Fruit fly (Drosophila melanogaster) whole organism, embryonic: ENCODE measurements around the gene ps.

Experiments
- Atf3 ChIP-seq: fragments of 200-800 bp; sonication (Bioruptor generic); optimal IDR thresholded peaks from 3 replicates; lab custom pipeline; 2016; ENCODE audit warnings: missing biosample characterization, missing genetic modification characterization
- CG10979 ChIP-seq: fragments of 200-800 bp; sonication (Bioruptor generic); optimal IDR thresholded peaks from 2 replicates; lab custom pipeline; 2018; ENCODE audit warnings: missing biosample characterization, mild to moderate bottlenecking, missing genetic modification characterization, moderate library complexity
- CG14710 ChIP-seq: fragments of 200-800 bp; sonication (Bioruptor generic); optimal IDR thresholded peaks from 3 replicates; lab custom pipeline; 2019; ENCODE audit warnings: missing biosample characterization, mild to moderate bottlenecking, missing genetic modification characterization, moderate library complexity
- CG15696 ChIP-seq: fragments of 200-800 bp; sonication (Bioruptor generic); optimal IDR thresholded peaks from 2 replicates; lab custom pipeline; 2019; ENCODE audit warnings: missing biosample characterization, mild to moderate bottlenecking, missing genetic modification characterization, moderate library complexity
- CG1792 ChIP-seq: fragments of 200-800 bp; sonication (Bioruptor generic); optimal IDR thresholded peaks from 2 replicates; lab custom pipeline; 2016; ENCODE audit warnings: missing biosample characterization, missing genetic modification characterization
- CG30431 ChIP-seq: fragments of 200-800 bp; sonication (Bioruptor generic); optimal IDR thresholded peaks from 2 replicates; lab custom pipeline; 2017; ENCODE audit warnings: missing biosample characterization, missing genetic modification characterization
- CG31224 ChIP-seq: fragments of 200-800 bp; sonication (Bioruptor generic); IDR thresholded peaks from 2 replicates; pipeline ENCODE4 v1.3.6; 2022; ENCODE audit warnings: missing biosample characterization, missing genetic modification characterization
- CG32772 ChIP-seq: fragments of 200-800 bp; sonication (Bioruptor generic); IDR thresholded peaks from 2 replicates; pipeline ENCODE4 v1.3.6; 2022; ENCODE audit warnings: missing biosample characterization, missing genetic modification characterization
- CG34376 ChIP-seq: fragments of 200-800 bp; sonication (Bioruptor generic); optimal IDR thresholded peaks from 2 replicates; lab custom pipeline; 2018; ENCODE audit warnings: missing biosample characterization, mild to moderate bottlenecking, missing genetic modification characterization
- CG4282 ChIP-seq: fragments of 200-800 bp; sonication (Bioruptor generic); optimal IDR thresholded peaks from 2 replicates; lab custom pipeline; 2016; ENCODE audit warnings: missing biosample characterization, missing genetic modification characterization
- CG6683 ChIP-seq: fragments of 200-800 bp; sonication (Bioruptor generic); optimal IDR thresholded peaks from 2 replicates; lab custom pipeline; 2017; ENCODE audit warnings: missing biosample characterization, mild to moderate bottlenecking, missing genetic modification characterization, missing genetic modification reagents
- CG6689 ChIP-seq: fragments of 200-800 bp; sonication (Bioruptor generic); IDR thresholded peaks from 2 replicates; pipeline ENCODE4 v1.3.6; 2022; ENCODE audit warnings: missing biosample characterization, missing genetic modification characterization
- CoRest ChIP-seq: fragments of 200-800 bp; sonication (Bioruptor generic); optimal IDR thresholded peaks from 3 replicates; lab custom pipeline; 2018; ENCODE audit warnings: missing biosample characterization, mild to moderate bottlenecking, missing genetic modification characterization, moderate library complexity
- Deaf1 ChIP-seq: fragments of 200-800 bp; optimal IDR thresholded peaks from 3 replicates; lab custom pipeline; 2019; ENCODE audit warnings: missing biosample characterization, mild to moderate bottlenecking, missing genetic modification characterization, moderate library complexity
- Dip3 ChIP-seq: fragments of 200-800 bp; sonication (Bioruptor generic); optimal IDR thresholded peaks from 3 replicates; lab custom pipeline; 2016; ENCODE audit warnings: missing biosample characterization, missing genetic modification characterization
- Doc3 ChIP-seq: fragments of 200-800 bp; sonication (Bioruptor generic); IDR thresholded peaks from 3 replicates; pipeline ENCODE4 v1.3.6; 2022; ENCODE audit warnings: missing biosample characterization, missing genetic modification characterization; ENCODE audit not compliant: partially characterized antibody
- Fer3 ChIP-seq: fragments of 200-800 bp; sonication (Bioruptor generic); optimal IDR thresholded peaks from 2 replicates; lab custom pipeline; 2018; ENCODE audit warnings: missing biosample characterization, mild to moderate bottlenecking, missing genetic modification characterization, moderate library complexity
- HLH54F ChIP-seq: fragments of 200-800 bp; sonication (Bioruptor generic); optimal IDR thresholded peaks from 3 replicates; lab custom pipeline; 2016; ENCODE audit warnings: missing biosample characterization, missing genetic modification characterization
- Med ChIP-seq: fragments of 200-800 bp; sonication (Bioruptor generic); peaks from one replicate; lab custom pipeline; 2016; ENCODE audit warnings: missing biosample characterization, missing genetic modification characterization, mild to moderate bottlenecking, inconsistent platforms, moderate library complexity
- Nf-YA ChIP-seq: fragments of 200-800 bp; sonication (Bioruptor generic); IDR thresholded peaks from 2 replicates; pipeline ENCODE4 v1.3.6; 2022; ENCODE audit warnings: missing biosample characterization, missing genetic modification characterization
- Nf-YB ChIP-seq: fragments of 200-800 bp; sonication (Bioruptor generic); optimal IDR thresholded peaks from 3 replicates; lab custom pipeline; 2019; ENCODE audit warnings: missing biosample characterization, mild to moderate bottlenecking, missing genetic modification characterization, moderate library complexity
- Opbp ChIP-seq: fragments of 200-800 bp; sonication (Bioruptor generic); IDR thresholded peaks from 3 replicates; pipeline ENCODE4 v1.3.6; 2022; ENCODE audit warnings: missing biosample characterization, missing genetic modification characterization; ENCODE audit not compliant: partially characterized antibody
- PHDP ChIP-seq: fragments of 200-800 bp; sonication (Bioruptor generic); optimal IDR thresholded peaks from 3 replicates; lab custom pipeline; 2018; ENCODE audit warnings: missing biosample characterization, mild to moderate bottlenecking, missing genetic modification characterization, moderate library complexity
- Ptx1 ChIP-seq: fragments of 200-800 bp; sonication (Bioruptor generic); IDR thresholded peaks from 2 replicates; pipeline ENCODE4 v1.3.6; 2022; ENCODE audit warnings: missing biosample characterization, missing genetic modification characterization
- Sry-β ChIP-seq: fragments of 200-800 bp; sonication (Bioruptor generic); optimal IDR thresholded peaks from 2 replicates; lab custom pipeline; 2018; ENCODE audit warnings: missing biosample characterization, mild to moderate bottlenecking, missing genetic modification characterization, moderate library complexity
- Xbp1 ChIP-seq: fragments of 200-800 bp; sonication (Bioruptor generic); optimal IDR thresholded peaks from 3 replicates; lab custom pipeline; 2016; ENCODE audit warnings: missing biosample characterization, mild to moderate bottlenecking, missing genetic modification characterization
- ac ChIP-seq: fragments of 200-800 bp; sonication (Bioruptor generic); optimal IDR thresholded peaks from 3 replicates; lab custom pipeline; 2017; ENCODE audit warnings: missing biosample characterization, mild to moderate bottlenecking, missing genetic modification characterization
- bbx ChIP-seq: fragments of 200-800 bp; sonication (Bioruptor generic); IDR thresholded peaks from 2 replicates; pipeline ENCODE4 v1.3.6; 2022; ENCODE audit warnings: missing biosample characterization, missing genetic modification characterization; ENCODE audit not compliant: partially characterized antibody
- bsh ChIP-seq, 2 experiments: fragments of 200-800 bp; sonication (Bioruptor generic); optimal IDR thresholded peaks; 2 replicates each; lab custom pipeline; 2017 to 2018; ENCODE audit warnings: mild to moderate bottlenecking in 2 of 2, missing biosample characterization in 2 of 2, missing genetic modification characterization in 2 of 2, moderate library complexity in 1 of 2
- btn ChIP-seq: fragments of 200-800 bp; sonication (Bioruptor generic); optimal IDR thresholded peaks from 2 replicates; lab custom pipeline; 2016; ENCODE audit warnings: missing biosample characterization, missing genetic modification characterization
- chinmo ChIP-seq: fragments of 200-800 bp; sonication (Bioruptor generic); IDR thresholded peaks from 4 replicates; pipeline ENCODE4 v1.3.6; 2022; ENCODE audit warnings: missing biosample characterization, missing genetic modification characterization; ENCODE audit not compliant: partially characterized antibody
- chn ChIP-seq: fragments of 200-800 bp; sonication (Bioruptor generic); optimal IDR thresholded peaks from 2 replicates; lab custom pipeline; 2016; ENCODE audit warnings: missing biosample characterization, missing genetic modification characterization
- exex ChIP-seq: fragments of 200-800 bp; sonication (Bioruptor generic); optimal IDR thresholded peaks from 4 replicates; lab custom pipeline; 2018; ENCODE audit warnings: missing biosample characterization, mild to moderate bottlenecking, missing genetic modification characterization, moderate library complexity
- fd96Cb ChIP-seq: fragments of 200-800 bp; sonication (Bioruptor generic); optimal IDR thresholded peaks from 2 replicates; lab custom pipeline; 2018; ENCODE audit warnings: missing biosample characterization, mild to moderate bottlenecking, missing genetic modification characterization, moderate library complexity
- gfzf ChIP-seq: fragments of 200-800 bp; sonication (Bioruptor generic); optimal IDR thresholded peaks from 2 replicates; lab custom pipeline; 2016; ENCODE audit warnings: missing biosample characterization, mild to moderate bottlenecking, missing genetic modification characterization, moderate library complexity
- h ChIP-seq: fragments of >200 bp; optimal IDR thresholded peaks from 2 replicates; lab custom pipeline; 2017
- lola ChIP-seq, 3 experiments: fragments of >200 bp in 2 of 3; fragments of 200-800 bp in 1 of 3; sonication (Bioruptor generic) in 1 of 3; optimal IDR thresholded peaks; 2 replicates each; lab custom pipeline; 2017 to 2019; ENCODE audit warnings: missing biosample characterization in 3 of 3, missing genetic modification characterization in 3 of 3, mild to moderate bottlenecking in 1 of 3, moderate library complexity in 1 of 3
- maf-S ChIP-seq: fragments of 200-800 bp; sonication (Bioruptor generic); optimal IDR thresholded peaks from 2 replicates; lab custom pipeline; 2016; ENCODE audit warnings: missing biosample characterization, missing genetic modification characterization
- nerfin-2 ChIP-seq: fragments of 200-800 bp; sonication (Bioruptor generic); IDR thresholded peaks from 2 replicates; pipeline ENCODE4 v1.3.6; 2022; ENCODE audit warnings: missing biosample characterization, missing genetic modification characterization; ENCODE audit not compliant: partially characterized antibody
- oc ChIP-seq: fragments of 200-800 bp; sonication (Bioruptor generic); optimal IDR thresholded peaks from 2 replicates; lab custom pipeline; 2018; ENCODE audit warnings: missing biosample characterization, mild to moderate bottlenecking, missing genetic modification characterization, moderate library complexity
- pita ChIP-seq: fragments of 200-800 bp; sonication (Bioruptor generic); optimal IDR thresholded peaks from 2 replicates; lab custom pipeline; 2017; ENCODE audit warnings: missing biosample characterization, mild to moderate bottlenecking, missing genetic modification characterization
- psq ChIP-seq: fragments of 200-800 bp; sonication (Bioruptor generic); optimal IDR thresholded peaks from 2 replicates; lab custom pipeline; 2017; ENCODE audit warnings: missing biosample characterization, missing genetic modification characterization
- shn ChIP-seq: fragments of 200-800 bp; sonication (Bioruptor generic); optimal IDR thresholded peaks from 3 replicates; lab custom pipeline; 2016; ENCODE audit warnings: missing biosample characterization, missing genetic modification characterization
- slbo ChIP-seq: fragments of 200-800 bp; sonication (Bioruptor generic); IDR thresholded peaks from 2 replicates; pipeline ENCODE4 v1.3.6; 2022; ENCODE audit warnings: missing biosample characterization, missing genetic modification characterization
- slou ChIP-seq: fragments of 200-800 bp; sonication (Bioruptor generic); optimal IDR thresholded peaks from 3 replicates; lab custom pipeline; 2016; ENCODE audit warnings: missing biosample characterization, missing genetic modification characterization
- slp2 ChIP-seq: fragments of 200-800 bp; sonication (Bioruptor generic); optimal IDR thresholded peaks from 2 replicates; lab custom pipeline; 2016; ENCODE audit warnings: missing biosample characterization, missing genetic modification characterization
- sqz ChIP-seq: fragments of 200-800 bp; sonication (Bioruptor generic); optimal IDR thresholded peaks from 3 replicates; lab custom pipeline; 2018; ENCODE audit warnings: missing biosample characterization, mild to moderate bottlenecking, missing genetic modification characterization
- tap ChIP-seq: fragments of 200-800 bp; optimal IDR thresholded peaks from 3 replicates; lab custom pipeline; 2019; ENCODE audit warnings: missing biosample characterization, mild to moderate bottlenecking, missing genetic modification characterization, moderate library complexity
- unc-4 ChIP-seq: fragments of 200-800 bp; sonication (Bioruptor generic); IDR thresholded peaks from 2 replicates; pipeline ENCODE4 v1.3.6; 2022; ENCODE audit warnings: missing biosample characterization, missing genetic modification characterization; ENCODE audit not compliant: partially characterized antibody
- zen2 ChIP-seq: fragments of 200-800 bp; sonication (Bioruptor generic); IDR thresholded peaks from 3 replicates; pipeline ENCODE4 v1.3.6; 2022; ENCODE audit warnings: missing biosample characterization, missing genetic modification characterization; ENCODE audit not compliant: partially characterized antibody

Gene ps

DNA sequence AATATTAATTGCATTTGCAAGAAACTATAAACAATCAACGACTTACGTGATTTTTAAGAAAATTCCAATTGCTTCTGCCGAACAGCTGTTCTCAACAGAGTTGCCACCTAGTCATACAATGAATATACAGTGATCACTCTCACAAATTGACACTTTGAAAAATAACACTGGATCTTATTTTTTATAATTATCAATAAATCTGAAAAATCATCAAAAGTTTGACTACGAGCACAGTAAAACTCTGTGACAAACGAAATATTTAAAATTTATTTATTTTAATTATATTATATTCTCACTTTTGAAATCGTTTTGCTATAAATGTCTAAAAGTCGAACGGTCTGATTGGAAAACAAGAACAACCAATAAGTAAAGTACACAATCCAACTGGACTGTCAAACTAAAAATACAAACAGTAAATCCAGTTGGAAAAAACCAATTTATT lies 17.8 kb upstream of the ps start, which contains the start of gene CG34117 (continued):
- TF ChIP-seq bsh (GFP tag; optimal IDR thresholded peaks at IDR 0.05; lab: Kevin White, UChicago) (peak in 1 of 2 experiments; percentile 73), fd96Cb (tag; lab: Kevin White, UChicago) (peak; percentile 72), CG15696 (tag; lab: Kevin White, UChicago) (peak; percentile 84), Ptx1 (GFP tag; lab: Robert Waterston, UW) (peak; percentile 86), zen2 (no peak), Nf-YB (GFP tag; lab: Kevin White, UChicago) (peak; percentile 57), sqz (peak; percentile 58), tap (tag; lab: Kevin White, UChicago) (peak; percentile 76), slou (peak; percentile 75), Doc3 (no peak), pita (no peak), Xbp1 (GFP tag; lab: Kevin White, UChicago) (peak; percentile 91), PHDP (peak; percentile 85), CG30431 (GFP tag; lab: Kevin White, UChicago) (peak; percentile 27), CG6683 (GFP tag; lab: Kevin White, UChicago) (peak; percentile 57), h (lab: Kevin White, UChicago) (no peak), CG1792 (GFP tag; lab: Kevin White, UChicago) (peak; percentile 39), CG6689 (GFP tag; lab: Robert Waterston, UW) (peak; percentile 76), CG31224 (GFP tag; lab: Robert Waterston, UW) (peak; percentile 55), psq (GFP tag; lab: Kevin White, UChicago) (peak; percentile 53), gfzf (GFP tag; lab: Kevin White, UChicago) (peak; percentile 2), CG4282 (GFP tag; lab: Kevin White, UChicago) (no peak), chn (GFP tag; lab: Kevin White, UChicago) (peak; percentile 38), btn (GFP tag; lab: Kevin White, UChicago) (no peak), Deaf1 (tag; lab: Kevin White, UChicago) (peak; percentile 51), slbo (peak; percentile 92), Atf3 (peak; percentile 34), CG10979 (peak; percentile 75), slp2 (GFP tag; lab: Kevin White, UChicago) (peak; percentile 17), maf-S (peak; percentile 50), Nf-YA (GFP tag; lab: Robert Waterston, UW) (peak; percentile 27; the same call in 1 of the 2 replicates), Fer3 (tag; lab: Kevin White, UChicago) (peak; percentile 86), CG32772 (GFP tag; lab: Robert Waterston, UW) (peak; percentile 78), bbx (no peak), exex (peak; percentile 59), shn (GFP tag; lab: Kevin White, UChicago) (peak; percentile 0), CoRest (tag; lab: Kevin White, UChicago) (peak; percentile 78), Sry-β (GFP tag; lab: Kevin White, UChicago) (no peak), CG34376 (GFP tag; lab: Kevin White, UChicago) (peak; percentile 74), oc (peak; percentile 55), CG14710 (tag; lab: Kevin White, UChicago) (peak; percentile 81), ac (GFP tag; lab: Kevin White, UChicago) (no peak), HLH54F (GFP tag; lab: Kevin White, UChicago) (no peak), Dip3 (GFP tag; lab: Kevin White, UChicago) (peak; percentile 53), Opbp (GFP tag; lab: Robert Waterston, UW) (no peak), nerfin-2 (GFP tag; lab: Robert Waterston, UW) (no peak), unc-4 (GFP tag; lab: Robert Waterston, UW) (peak; percentile 29; the same call in 1 of the 2 replicates), chinmo (no peak), lola (GFP tag; optimal IDR thresholded peaks at IDR 0.05; lab: Kevin White, UChicago) (peak in 1 of 3 experiments; percentile 67), Med (peak; percentile 93)
